Fruit fly (Drosophila melanogaster) whole organism, embryonic: Measurements from ENCODE around the gene pav.
A peak's percentile ranks its signal among the peaks of the same experiment; 100 is the strongest.

ENCODE experiments used
- Ada2b ChIP-seq: fragments of 200-800 bp; sonication (Bioruptor generic); IDR thresholded peaks from 2 replicates; pipeline ENCODE4 v1.3.6; 2022; ENCODE audit warnings: missing biosample characterization, missing genetic modification characterization
- Atf-2 ChIP-seq: fragments of 200-800 bp; sonication (Bioruptor generic); optimal IDR thresholded peaks from 2 replicates; lab custom pipeline; 2016; ENCODE audit warnings: missing biosample characterization, missing genetic modification characterization
- B-H2 ChIP-seq: fragments of 200-800 bp; sonication (Bioruptor generic); optimal IDR thresholded peaks from 2 replicates; lab custom pipeline; 2018; ENCODE audit warnings: missing biosample characterization, mild to moderate bottlenecking, missing genetic modification characterization
- BtbVII ChIP-seq: fragments of 200-800 bp; sonication (Bioruptor generic); optimal IDR thresholded peaks from 3 replicates; lab custom pipeline; 2017; ENCODE audit warnings: missing biosample characterization, mild to moderate bottlenecking, missing genetic modification characterization
- C15 ChIP-seq: fragments of 200-800 bp; sonication (Bioruptor generic); IDR thresholded peaks from 3 replicates; pipeline ENCODE4 v1.3.6; 2022; ENCODE audit warnings: missing biosample characterization, missing genetic modification characterization
- CG10147 ChIP-seq: fragments of 200-800 bp; sonication (Bioruptor generic); optimal IDR thresholded peaks from 2 replicates; lab custom pipeline; 2019; ENCODE audit warnings: missing biosample characterization, mild to moderate bottlenecking, missing genetic modification characterization, moderate library complexity
- CG12769 ChIP-seq: fragments of 200-800 bp; sonication (Bioruptor generic); optimal IDR thresholded peaks from 2 replicates; lab custom pipeline; 2019; ENCODE audit warnings: missing biosample characterization, mild to moderate bottlenecking, missing genetic modification characterization, moderate library complexity
- CG13894 ChIP-seq: fragments of 200-800 bp; sonication (Bioruptor generic); optimal IDR thresholded peaks from 3 replicates; lab custom pipeline; 2018; ENCODE audit warnings: missing biosample characterization, mild to moderate bottlenecking, missing genetic modification characterization, moderate library complexity
- CG17912 ChIP-seq: fragments of 200-800 bp; sonication (Bioruptor generic); optimal IDR thresholded peaks from 2 replicates; lab custom pipeline; 2018; ENCODE audit warnings: missing biosample characterization, mild to moderate bottlenecking, missing genetic modification characterization
- CG2120 ChIP-seq: fragments of 200-800 bp; sonication (Bioruptor generic); optimal IDR thresholded peaks from 3 replicates; lab custom pipeline; 2016; ENCODE audit warnings: missing biosample characterization, missing genetic modification characterization
- CG3065 ChIP-seq: fragments of 200-800 bp; sonication (Bioruptor generic); optimal IDR thresholded peaks from 2 replicates; lab custom pipeline; 2016; ENCODE audit warnings: missing biosample characterization, missing genetic modification characterization
- CG31441 ChIP-seq: fragments of 200-800 bp; sonication (Bioruptor generic); IDR thresholded peaks from 2 replicates; pipeline ENCODE4 v1.3.6; 2022; ENCODE audit warnings: missing biosample characterization, missing genetic modification characterization
- CG3281 ChIP-seq: fragments of 200-800 bp; sonication (Bioruptor generic); optimal IDR thresholded peaks from 3 replicates; lab custom pipeline; 2017; ENCODE audit warnings: missing biosample characterization, mild to moderate bottlenecking, missing genetic modification characterization
- CG33213 ChIP-seq: fragments of 200-800 bp; sonication (Bioruptor generic); optimal IDR thresholded peaks from 3 replicates; lab custom pipeline; 2016; ENCODE audit warnings: missing biosample characterization, missing genetic modification characterization
- CG3726 ChIP-seq: fragments of 200-800 bp; sonication (Bioruptor generic); IDR thresholded peaks from 3 replicates; pipeline ENCODE4, ENCODE4 v1.3.6; 2022; ENCODE audit warnings: missing biosample characterization, missing genetic modification characterization
- CG4360 ChIP-seq: fragments of 200-800 bp; sonication (Bioruptor generic); IDR thresholded peaks from 2 replicates; pipeline ENCODE4 v1.3.6; 2022; ENCODE audit warnings: missing biosample characterization, missing genetic modification characterization
- CG4707 ChIP-seq: fragments of 200-800 bp; sonication (Bioruptor generic); optimal IDR thresholded peaks from 2 replicates; lab custom pipeline; 2018; ENCODE audit warnings: missing biosample characterization, mild to moderate bottlenecking, missing genetic modification characterization, moderate library complexity
- CG6813 ChIP-seq: fragments of 200-800 bp; sonication (Bioruptor generic); optimal IDR thresholded peaks from 2 replicates; lab custom pipeline; 2017; ENCODE audit warnings: missing biosample characterization, missing genetic modification characterization, mild to moderate bottlenecking, moderate library complexity, missing genetic modification reagents
- CG8924 ChIP-seq: fragments of 200-800 bp; optimal IDR thresholded peaks from 3 replicates; lab custom pipeline; 2019; ENCODE audit warnings: missing biosample characterization, mild to moderate bottlenecking, missing genetic modification characterization, moderate library complexity
- Dip3 ChIP-seq: fragments of 200-800 bp; sonication (Bioruptor generic); optimal IDR thresholded peaks from 3 replicates; lab custom pipeline; 2016; ENCODE audit warnings: missing biosample characterization, missing genetic modification characterization
- Drgx ChIP-seq: fragments of 200-800 bp; sonication (Bioruptor generic); IDR thresholded peaks from 2 replicates; pipeline ENCODE4 v1.3.6; 2022; ENCODE audit warnings: missing biosample characterization, missing genetic modification characterization
- E2f2 ChIP-seq: fragments of 200-800 bp; sonication (Bioruptor generic); IDR thresholded peaks from 2 replicates; pipeline ENCODE4 v1.3.6; 2022; ENCODE audit warnings: missing biosample characterization, missing genetic modification characterization
- HLH4C ChIP-seq: fragments of 200-800 bp; sonication (Bioruptor generic); IDR thresholded peaks from 3 replicates; pipeline ENCODE4 v1.3.6; 2022; ENCODE audit warnings: missing biosample characterization, missing genetic modification characterization; ENCODE audit not compliant: partially characterized antibody
- Hr51 ChIP-seq, 2 experiments: fragments of 200-800 bp; sonication (Bioruptor generic); optimal IDR thresholded peaks; 2 replicates in 1 of 2; 3 replicates in 1 of 2; lab custom pipeline; 2016 to 2018; ENCODE audit warnings: missing biosample characterization in 2 of 2, missing genetic modification characterization in 2 of 2, mild to moderate bottlenecking in 1 of 2, moderate library complexity in 1 of 2
- Lhr ChIP-seq: fragments of 200-800 bp; sonication (Bioruptor generic); optimal IDR thresholded peaks from 3 replicates; lab custom pipeline; 2017; ENCODE audit warnings: mild to moderate bottlenecking, missing biosample characterization, missing genetic modification reagents, missing genetic modification characterization
- Nf-YC ChIP-seq: fragments of 200-800 bp; optimal IDR thresholded peaks from 3 replicates; lab custom pipeline; 2019; ENCODE audit warnings: missing biosample characterization, mild to moderate bottlenecking, missing genetic modification characterization, moderate library complexity
- NfI ChIP-seq: fragments of 200-800 bp; sonication (Bioruptor generic); optimal IDR thresholded peaks from 3 replicates; lab custom pipeline; 2018; ENCODE audit warnings: missing biosample characterization, mild to moderate bottlenecking, missing genetic modification characterization, moderate library complexity
- Scr ChIP-seq: fragments of 200-800 bp; sonication (Bioruptor generic); IDR thresholded peaks from 2 replicates; pipeline ENCODE4 v1.3.6; 2022; ENCODE audit warnings: missing biosample characterization, missing genetic modification characterization; ENCODE audit not compliant: partially characterized antibody
- ato ChIP-seq: fragments of 200-800 bp; sonication (Bioruptor generic); IDR thresholded peaks from 2 replicates; pipeline ENCODE4 v1.3.6; 2022; ENCODE audit warnings: missing biosample characterization, missing genetic modification characterization; ENCODE audit not compliant: partially characterized antibody
- caup ChIP-seq: fragments of 200-800 bp; sonication (Bioruptor generic); optimal IDR thresholded peaks from 3 replicates; lab custom pipeline; 2017; ENCODE audit warnings: missing biosample characterization, mild to moderate bottlenecking, missing genetic modification characterization, moderate library complexity; ENCODE audit not compliant: severe bottlenecking
- ci ChIP-seq: fragments of 200-800 bp; sonication (Bioruptor generic); IDR thresholded peaks from 3 replicates; pipeline ENCODE4 v1.3.6; 2022; ENCODE audit warnings: missing biosample characterization, missing genetic modification characterization
- gsb-n ChIP-seq: fragments of 200-800 bp; sonication (Bioruptor generic); optimal IDR thresholded peaks from 3 replicates; lab custom pipeline; 2018; ENCODE audit warnings: missing biosample characterization, mild to moderate bottlenecking, missing genetic modification characterization
- hbn ChIP-seq: fragments of 200-800 bp; sonication (Bioruptor generic); IDR thresholded peaks from 2 replicates; pipeline ENCODE4 v1.3.6; 2022; ENCODE audit warnings: missing biosample characterization, missing genetic modification characterization; ENCODE audit not compliant: partially characterized antibody
- insv ChIP-seq, 2 experiments: fragments of 200-800 bp; sonication (Bioruptor generic); optimal IDR thresholded peaks; 3 replicates each; lab custom pipeline; 2016 to 2018; ENCODE audit warnings: missing biosample characterization in 2 of 2, missing genetic modification characterization in 2 of 2
- kay ChIP-seq: fragments of 200-800 bp; sonication (Bioruptor generic); optimal IDR thresholded peaks from 2 replicates; lab custom pipeline; 2016; ENCODE audit warnings: missing biosample characterization, missing genetic modification characterization
- kni ChIP-seq: fragments of 200-800 bp; sonication (Bioruptor generic); optimal IDR thresholded peaks from 3 replicates; lab custom pipeline; 2017; ENCODE audit warnings: mild to moderate bottlenecking, missing biosample characterization, missing genetic modification reagents, missing genetic modification characterization
- lola ChIP-seq, 3 experiments: fragments of >200 bp in 2 of 3; fragments of 200-800 bp in 1 of 3; sonication (Bioruptor generic) in 1 of 3; optimal IDR thresholded peaks; 2 replicates each; lab custom pipeline; 2017 to 2019; ENCODE audit warnings: missing biosample characterization in 3 of 3, missing genetic modification characterization in 3 of 3, mild to moderate bottlenecking in 1 of 3, moderate library complexity in 1 of 3
- nerfin-1 ChIP-seq: fragments of 200-800 bp; sonication (Bioruptor generic); optimal IDR thresholded peaks from 3 replicates; lab custom pipeline; 2019; ENCODE audit warnings: missing biosample characterization, mild to moderate bottlenecking, missing genetic modification characterization, moderate library complexity
- p53 ChIP-seq: fragments of 200-800 bp; sonication (Bioruptor generic); optimal IDR thresholded peaks from 2 replicates; lab custom pipeline; 2016; ENCODE audit warnings: missing biosample characterization, missing genetic modification characterization
- pb ChIP-seq: fragments of 200-800 bp; sonication (Bioruptor generic); optimal IDR thresholded peaks from 3 replicates; lab custom pipeline; 2016; ENCODE audit warnings: missing biosample characterization, missing genetic modification characterization
- pum ChIP-seq: fragments of 200-800 bp; sonication (Bioruptor generic); optimal IDR thresholded peaks from 2 replicates; lab custom pipeline; 2016; ENCODE audit warnings: missing biosample characterization, missing genetic modification characterization
- pzg ChIP-seq: fragments of 200-800 bp; sonication (Bioruptor generic); optimal IDR thresholded peaks from 3 replicates; lab custom pipeline; 2018; ENCODE audit warnings: missing biosample characterization, mild to moderate bottlenecking, missing genetic modification characterization, moderate library complexity
- ro ChIP-seq: fragments of 200-800 bp; sonication (Bioruptor generic); IDR thresholded peaks from 2 replicates; pipeline ENCODE4 v1.3.6; 2022; ENCODE audit warnings: missing biosample characterization, missing genetic modification characterization
- sc ChIP-seq, 3 experiments: fragments of >200 bp in 2 of 3; fragments of 200-800 bp in 1 of 3; sonication (Bioruptor generic) in 1 of 3; optimal IDR thresholded peaks; 2 replicates in 2 of 3; 3 replicates in 1 of 3; lab custom pipeline; 2017; ENCODE audit warnings: mild to moderate bottlenecking in 1 of 3, missing biosample characterization in 1 of 3, missing genetic modification characterization in 1 of 3, missing genetic modification reagents in 1 of 3
- slou ChIP-seq: fragments of 200-800 bp; sonication (Bioruptor generic); optimal IDR thresholded peaks from 3 replicates; lab custom pipeline; 2016; ENCODE audit warnings: missing biosample characterization, missing genetic modification characterization
- tll ChIP-seq, 2 experiments: fragments of 200-800 bp in 1 of 2; fragments of >200 bp in 1 of 2; sonication (Bioruptor generic) in 1 of 2; optimal IDR thresholded peaks; 2 replicates each; lab custom pipeline; 2017 to 2019; ENCODE audit warnings: missing biosample characterization in 2 of 2, missing genetic modification characterization in 2 of 2, mild to moderate bottlenecking in 1 of 2, moderate library complexity in 1 of 2
- vnd ChIP-seq: fragments of 200-800 bp; sonication (Bioruptor generic); IDR thresholded peaks from 3 replicates; pipeline ENCODE4 v1.3.6; 2022; ENCODE audit warnings: missing biosample characterization, missing genetic modification characterization; ENCODE audit not compliant: partially characterized antibody

Gene pav

dm6 chr3L:4292120-4292697 is 49.7 kb downstream of the pav start, which contains the start of the genes CG15012 and Fdx2 (continued):
- TF ChIP-seq sc (optimal IDR thresholded peaks at IDR 0.05; lab: Kevin White, UChicago) (no peak), sc (GFP tag; optimal IDR thresholded peaks at IDR 0.05; lab: Kevin White, UChicago) (no peak), BtbVII (GFP tag; lab: Kevin White, UChicago) (no peak), CG3281 (GFP tag; lab: Kevin White, UChicago) (peak; percentile 71), CG2120 (peak; percentile 46), CG10147 (GFP tag; lab: Kevin White, UChicago) (peak; percentile 16), ci (GFP tag; lab: Robert Waterston, UW) (peak; percentile 13; the same call in 1 of the 3 replicates), CG3065 (GFP tag; lab: Kevin White, UChicago) (no peak), CG31441 (GFP tag; lab: Robert Waterston, UW) (0 out of 2 replicates have a peak, but pooled peaks have one; percentile 24), Scr (GFP tag; lab: Robert Waterston, UW) (peak; percentile 35; the same call in 1 of the 2 replicates), Lhr (GFP tag; lab: Kevin White, UChicago) (peak; percentile 46), slou (GFP tag; lab: Kevin White, UChicago) (peak; percentile 8), pum (GFP tag; lab: Kevin White, UChicago) (peak; percentile 11), Atf-2 (GFP tag; lab: Kevin White, UChicago) (no peak), pzg (peak; percentile 91), Nf-YC (tag; lab: Kevin White, UChicago) (peak; percentile 19), NfI (GFP tag; lab: Kevin White, UChicago) (no peak), CG12769 (tag; lab: Kevin White, UChicago) (no peak), insv (GFP tag; optimal IDR thresholded peaks at IDR 0.05; lab: Kevin White, UChicago) (no peak), CG4707 (GFP tag; lab: Kevin White, UChicago) (no peak), kni (GFP tag; lab: Kevin White, UChicago) (no peak), ro (no peak), ato (no peak), CG6813 (GFP tag; lab: Kevin White, UChicago) (no peak), caup (no peak), Hr51 (GFP tag; optimal IDR thresholded peaks at IDR 0.05; lab: Kevin White, UChicago) (no peak), hbn (GFP tag; lab: Robert Waterston, UW) (no peak), tll (GFP tag; optimal IDR thresholded peaks at IDR 0.05; lab: Kevin White, UChicago) (peak; percentile 12 to 15), Drgx (GFP tag; lab: Robert Waterston, UW) (no peak), vnd (no peak), kay (GFP tag; lab: Kevin White, UChicago) (peak; percentile 28), CG3726 (GFP tag; lab: Robert Waterston, UW) (no peak), CG17912 (GFP tag; lab: Kevin White, UChicago) (no peak), lola (GFP tag; optimal IDR thresholded peaks at IDR 0.05; lab: Kevin White, UChicago) (peak in 1 of 3 experiments; percentile 31), HLH4C (no peak), gsb-n (tag; lab: Kevin White, UChicago) (no peak), CG4360 (peak; percentile 32; the same call in 1 of the 2 replicates), CG33213 (GFP tag; lab: Kevin White, UChicago) (peak; percentile 61), Dip3 (GFP tag; lab: Kevin White, UChicago) (peak; percentile 23), C15 (no peak), B-H2 (GFP tag; lab: Kevin White, UChicago) (no peak), CG8924 (tag; lab: Kevin White, UChicago) (peak; percentile 67), p53 (GFP tag; lab: Kevin White, UChicago) (peak; percentile 7), CG13894 (tag; lab: Kevin White, UChicago) (peak; percentile 7), Ada2b (GFP tag; lab: Robert Waterston, UW) (no peak), E2f2 (GFP tag; lab: Robert Waterston, UW) (peak; percentile 54), nerfin-1 (tag; lab: Kevin White, UChicago) (peak; percentile 12), pb (no peak)
